Worm (Caenorhabditis elegans) whole organism, L1 larva: ENCODE results near the gene srh-223.

Experiments
- C34B4.2 ChIP-seq: sonication (generic microtip); optimal IDR thresholded peaks from 2 replicates; lab custom pipeline; 2017; ENCODE audit warnings: mild to moderate bottlenecking, missing genetic modification characterization, missing compliant biosample characterization
- Y116A8C.19 ChIP-seq: sonication (generic microtip); optimal IDR thresholded peaks from 2 replicates; lab custom pipeline; 2016; ENCODE audit warnings: missing compliant biosample characterization, missing genetic modification characterization, borderline replicate concordance
- aly-2 ChIP-seq: fragments of 150-350 bp; optimal IDR thresholded peaks from 2 replicates; lab custom pipeline; 2014; ENCODE audit warnings: missing biosample characterization, missing genetic modification characterization
- ama-1 ChIP-seq: fragments of 150-350 bp; optimal IDR thresholded peaks from 2 replicates; lab custom pipeline; 2014
- ceh-8 ChIP-seq: fragments of 200-800 bp; sonication (Bioruptor generic); optimal IDR thresholded peaks from 2 replicates; lab custom pipeline; 2018; ENCODE audit warnings: mild to moderate bottlenecking, missing genetic modification characterization, moderate library complexity, missing compliant biosample characterization
- ceh-88 ChIP-seq: fragments of 200-800 bp; sonication (Bioruptor generic); IDR thresholded peaks from 2 replicates; pipeline ENCODE4 v1.3.6; 2022; ENCODE audit warnings: missing genetic modification characterization, missing compliant biosample characterization
- ceh-90 ChIP-seq: sonication (generic microtip); optimal IDR thresholded peaks from 2 replicates; lab custom pipeline; 2016; ENCODE audit warnings: missing genetic modification characterization, missing compliant biosample characterization
- ces-1 ChIP-seq: fragments of 150-350 bp; optimal IDR thresholded peaks from 2 replicates; lab custom pipeline; 2014; ENCODE audit warnings: missing biosample characterization, missing genetic modification reagents, missing genetic modification characterization
- dpl-1 ChIP-seq, 3 experiments: fragments of 150-350 bp in 2 of 3; sonication (generic microtip) in 1 of 3; optimal IDR thresholded peaks; 2 replicates each; lab custom pipeline; 2014 to 2017; ENCODE audit warnings: missing biosample characterization in 3 of 3, missing genetic modification characterization in 3 of 3, missing genetic modification reagents in 3 of 3
- egl-13 ChIP-seq: sonication (generic microtip); optimal IDR thresholded peaks from 2 replicates; lab custom pipeline; 2016; ENCODE audit warnings: missing genotype, missing genetic modification reagents, missing genetic modification characterization, missing compliant biosample characterization
- elt-2 ChIP-seq: sonication (generic microtip); optimal IDR thresholded peaks from 2 replicates; lab custom pipeline; 2016; ENCODE audit warnings: missing genetic modification characterization, mild to moderate bottlenecking, inconsistent platforms, missing compliant biosample characterization, missing genetic modification reagents
- elt-3 ChIP-seq, 6 experiments: fragments of 150-350 bp in 1 of 6; sonication (generic microtip); optimal IDR thresholded peaks; 2 replicates each; lab custom pipeline; 2017 to 2018; ENCODE audit warnings: missing biosample characterization in 6 of 6, missing genetic modification characterization in 6 of 6, inconsistent platforms in 1 of 6
- fkh-10 ChIP-seq: sonication (generic microtip); optimal IDR thresholded peaks from 2 replicates; lab custom pipeline; 2017; ENCODE audit warnings: missing biosample characterization, missing genetic modification reagents, missing genetic modification characterization
- fkh-8 ChIP-seq: sonication (generic microtip); optimal IDR thresholded peaks from 2 replicates; lab custom pipeline; 2016; ENCODE audit warnings: mild to moderate bottlenecking, missing genetic modification characterization, missing compliant biosample characterization
- hlh-17 ChIP-seq: fragments of 200-800 bp; sonication (Bioruptor generic); optimal IDR thresholded peaks from 2 replicates; lab custom pipeline; 2018; ENCODE audit warnings: missing genetic modification characterization, mild to moderate bottlenecking, missing compliant biosample characterization, moderate library complexity, borderline replicate concordance
- hlh-4 ChIP-seq: sonication (generic microtip); optimal IDR thresholded peaks from 2 replicates; lab custom pipeline; 2016; ENCODE audit warnings: mild to moderate bottlenecking, missing genetic modification characterization, missing compliant biosample characterization
- hpl-2 ChIP-seq: fragments of 150-350 bp; optimal IDR thresholded peaks from 2 replicates; lab custom pipeline; 2014; ENCODE audit warnings: missing biosample characterization, missing genetic modification reagents, missing genetic modification characterization
- irx-1 ChIP-seq: sonication (generic microtip); optimal IDR thresholded peaks from 2 replicates; lab custom pipeline; 2016; ENCODE audit warnings: missing genetic modification characterization, missing compliant biosample characterization
- jun-1 ChIP-seq: fragments of 150-350 bp; optimal IDR thresholded peaks from 2 replicates; lab custom pipeline; 2014; ENCODE audit warnings: missing biosample characterization, missing genetic modification reagents, missing genetic modification characterization
- lin-13 ChIP-seq: fragments of 150-350 bp; optimal IDR thresholded peaks from 2 replicates; lab custom pipeline; 2014; ENCODE audit warnings: missing biosample characterization, missing genetic modification reagents, missing genetic modification characterization
- lin-35 ChIP-seq, 2 experiments: fragments of 150-350 bp; optimal IDR thresholded peaks; 2 replicates each; lab custom pipeline; 2014; ENCODE audit warnings: missing biosample characterization in 2 of 2, missing genetic modification characterization in 2 of 2, missing genetic modification reagents in 2 of 2
- mep-1 ChIP-seq: fragments of 150-350 bp; optimal IDR thresholded peaks from 2 replicates; lab custom pipeline; 2014; ENCODE audit warnings: missing biosample characterization, missing genetic modification characterization
- nhr-11 ChIP-seq: fragments of 150-350 bp; optimal IDR thresholded peaks from 2 replicates; lab custom pipeline; 2014; ENCODE audit warnings: missing biosample characterization, missing genetic modification characterization
- nhr-19 ChIP-seq: fragments of 200-800 bp; sonication (Bioruptor generic); conservative IDR thresholded peaks from 2 replicates; pipeline ENCODE4 v1.3.6; 2022; ENCODE audit warnings: missing genetic modification characterization, missing compliant biosample characterization
- nhr-20 ChIP-seq: sonication (generic microtip); optimal IDR thresholded peaks from 2 replicates; lab custom pipeline; 2016; ENCODE audit warnings: mild to moderate bottlenecking, missing genetic modification characterization, missing compliant biosample characterization
- nhr-237 ChIP-seq: fragments of 150-350 bp; optimal IDR thresholded peaks from 2 replicates; lab custom pipeline; 2014; ENCODE audit warnings: missing biosample characterization, missing genetic modification characterization
- nhr-28 ChIP-seq: fragments of 150-350 bp; optimal IDR thresholded peaks from 2 replicates; lab custom pipeline; 2014; ENCODE audit warnings: missing biosample characterization, missing genetic modification characterization
- nhr-76 ChIP-seq: sonication (generic microtip); optimal IDR thresholded peaks from 2 replicates; lab custom pipeline; 2017; ENCODE audit warnings: missing biosample characterization, missing genetic modification characterization
- nhr-84 ChIP-seq: sonication (generic microtip); optimal IDR thresholded peaks from 2 replicates; lab custom pipeline; 2017; ENCODE audit warnings: missing biosample characterization, missing genetic modification characterization
- pqm-1 ChIP-seq: sonication (generic microtip); optimal IDR thresholded peaks from 3 replicates; lab custom pipeline; 2017; ENCODE audit warnings: missing biosample characterization, missing genetic modification characterization
- rnt-1 ChIP-seq: sonication (generic microtip); optimal IDR thresholded peaks from 2 replicates; lab custom pipeline; 2016; ENCODE audit warnings: mild to moderate bottlenecking, missing genetic modification characterization, moderate library complexity, missing compliant biosample characterization
- snpc-4 ChIP-seq: fragments of 150-350 bp; optimal IDR thresholded peaks from 2 replicates; lab custom pipeline; 2014; ENCODE audit warnings: missing biosample characterization, missing genetic modification characterization
- sptf-1 ChIP-seq: fragments of 150-350 bp; optimal IDR thresholded peaks from 2 replicates; lab custom pipeline; 2014; ENCODE audit warnings: missing biosample characterization, missing genetic modification characterization
- swsn-7 ChIP-seq: sonication (generic microtip); optimal IDR thresholded peaks from 2 replicates; lab custom pipeline; 2016; ENCODE audit warnings: missing genetic modification characterization, missing compliant biosample characterization
- tbx-2 ChIP-seq: sonication (generic microtip); optimal IDR thresholded peaks from 2 replicates; lab custom pipeline; 2016; ENCODE audit warnings: missing genetic modification characterization, missing compliant biosample characterization
- unc-130 ChIP-seq: fragments of 150-350 bp; optimal IDR thresholded peaks from 2 replicates; lab custom pipeline; 2017; ENCODE audit warnings: missing biosample characterization, missing genetic modification characterization, inconsistent platforms
- unc-30 ChIP-seq: sonication (generic microtip); optimal IDR thresholded peaks from 2 replicates; lab custom pipeline; 2017; ENCODE audit warnings: missing biosample characterization, missing genetic modification characterization
- unc-62 ChIP-seq: fragments of 150-350 bp; optimal IDR thresholded peaks from 2 replicates; lab custom pipeline; 2014; ENCODE audit warnings: missing biosample characterization, missing genetic modification reagents, missing genetic modification characterization
- unc-86 ChIP-seq: sonication (generic microtip); optimal IDR thresholded peaks from 2 replicates; lab custom pipeline; 2016; ENCODE audit warnings: missing genetic modification characterization, missing compliant biosample characterization
- vab-15 ChIP-seq: sonication (generic microtip); optimal IDR thresholded peaks from 2 replicates; lab custom pipeline; 2017; ENCODE audit warnings: missing genotype, mild to moderate bottlenecking, missing genetic modification characterization, missing compliant biosample characterization
- xbp-1 ChIP-seq: sonication (generic microtip); optimal IDR thresholded peaks from 2 replicates; lab custom pipeline; 2016; ENCODE audit warnings: missing genetic modification characterization, missing compliant biosample characterization
- zip-4 ChIP-seq: fragments of 200-800 bp; sonication (Bioruptor generic); optimal IDR thresholded peaks from 2 replicates; lab custom pipeline; 2018; ENCODE audit warnings: mild to moderate bottlenecking, missing genetic modification characterization, moderate library complexity, missing compliant biosample characterization
- ztf-11 ChIP-seq, 2 experiments: sonication (generic microtip); optimal IDR thresholded peaks; 2 replicates each; lab custom pipeline; 2016 to 2017; ENCODE audit warnings: missing genetic modification characterization in 2 of 2, missing biosample characterization in 1 of 2, missing compliant biosample characterization in 1 of 2

srh-223 gene

DNA sequence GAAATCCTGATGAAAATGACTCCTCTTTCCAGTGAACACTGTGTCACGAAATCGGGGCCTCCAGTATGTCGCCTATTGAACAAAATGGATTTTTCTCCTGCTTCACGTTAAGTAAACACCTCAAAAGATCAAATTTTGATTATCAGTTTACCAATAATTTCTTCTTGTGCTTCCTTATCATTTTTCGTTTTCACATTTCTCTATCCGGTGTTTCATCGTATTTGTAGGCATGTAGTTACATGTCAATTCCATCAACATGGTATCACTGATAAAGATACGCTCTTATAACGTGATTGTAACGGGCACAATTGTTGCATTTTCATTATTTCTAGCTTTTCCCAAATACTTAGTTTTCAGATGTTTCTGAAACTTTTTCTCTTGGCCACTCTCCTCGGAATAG lies 37.2 kb upstream of the srh-223 start, which contains the start of gene clec-72:
clec-72 (plus strand) TSS at position 358 of the 400 bp plus-strand sequence.
- TF ChIP-seq elt-2 (peak; percentile 98), Y116A8C.19 (no peak), unc-62 (no peak), xbp-1 (tag; lab: Kevin White, UChicago) (no peak), nhr-19 (no peak), sptf-1 (tag; lab: Kevin White, UChicago) (no peak), nhr-237 (no peak), ceh-88 (GFP tag; lab: Robert Waterston, UW) (no peak), ces-1 (GFP tag; lab: Kevin White, UChicago) (no peak), nhr-84 (tag; lab: Kevin White, UChicago) (no peak), jun-1 (peak; percentile 78), nhr-28 (tag; lab: Kevin White, UChicago) (no peak), lin-35 (GFP tag; optimal IDR thresholded peaks at IDR 0.05; lab: Kevin White, UChicago) (peak in 1 of 2 experiments; percentile 10), nhr-11 (tag; lab: Kevin White, UChicago) (no peak), hlh-17 (no peak), C34B4.2 (tag; lab: Kevin White, UChicago) (no peak), unc-86 (tag; lab: Kevin White, UChicago) (no peak), hpl-2 (GFP tag; lab: Kevin White, UChicago) (no peak), snpc-4 (tag; lab: Kevin White, UChicago) (no peak), swsn-7 (tag; lab: Kevin White, UChicago) (no peak), elt-3 (tag; optimal IDR thresholded peaks at IDR 0.05; lab: Kevin White, UChicago) (no peak), vab-15 (tag; lab: Kevin White, UChicago) (no peak), fkh-10 (GFP tag; lab: Kevin White, UChicago) (no peak), pqm-1 (tag; lab: Kevin White, UChicago) (peak; percentile 78), nhr-20 (tag; lab: Kevin White, UChicago) (peak; percentile 13), unc-30 (tag; lab: Kevin White, UChicago) (no peak)

DNA sequence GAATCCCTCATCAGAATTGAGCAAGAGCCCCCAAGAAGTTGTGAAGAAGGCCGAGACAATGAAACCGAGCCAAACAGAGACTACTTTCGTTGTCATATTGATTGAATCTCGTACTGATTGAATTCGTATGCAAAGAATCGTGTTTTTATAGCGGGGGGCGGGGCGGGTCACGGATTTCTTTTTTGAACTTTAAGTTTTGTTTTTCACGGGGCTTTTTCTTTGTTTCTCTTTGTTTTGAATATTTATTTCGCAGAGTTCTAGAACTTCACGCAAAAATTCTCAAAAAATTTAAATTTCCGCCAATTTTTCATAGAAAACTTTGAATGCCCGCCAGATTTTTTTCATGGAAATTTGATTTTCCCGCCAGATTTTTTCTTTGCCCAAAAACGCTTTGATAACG lies 25.6 kb upstream of the srh-223 start, which contains the start of gene clec-73:
clec-73 (minus strand) TSS at position 101 of the 400 bp plus-strand sequence.
- TF ChIP-seq hlh-4 (tag; lab: Kevin White, UChicago) (no peak), jun-1 (no peak), tbx-2 (tag; lab: Kevin White, UChicago) (no peak), egl-13 (tag; lab: Kevin White, UChicago) (no peak), C34B4.2 (tag; lab: Kevin White, UChicago) (no peak), snpc-4 (tag; lab: Kevin White, UChicago) (no peak), nhr-76 (tag; lab: Kevin White, UChicago) (no peak), irx-1 (tag; lab: Kevin White, UChicago) (no peak), unc-130 (no peak), rnt-1 (no peak), ceh-8 (no peak)

DNA sequence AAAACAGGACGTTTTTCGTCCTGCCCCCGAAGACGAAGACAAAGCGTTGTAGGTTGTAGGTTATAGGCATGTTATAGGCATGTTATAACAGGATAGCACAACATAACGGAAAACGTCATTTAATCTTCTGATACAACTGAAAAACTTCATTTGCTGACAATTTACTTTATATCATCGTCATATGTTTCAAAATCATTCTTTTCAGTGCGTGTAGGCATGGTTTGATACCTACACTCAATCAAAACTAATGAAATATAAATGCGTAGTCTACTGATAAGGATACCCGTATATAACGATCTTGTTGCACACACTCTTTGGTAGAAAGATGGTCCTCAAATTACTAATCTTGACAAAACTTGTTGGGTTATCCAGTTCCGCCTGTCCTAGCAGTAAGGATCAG lies 25.0 kb upstream of the srh-223 start, which contains the start of gene clec-74:
clec-74 (plus strand) TSS at position 301 of the 400 bp plus-strand sequence.
- TF ChIP-seq ama-1: no peak
- TF ChIP-seq unc-130: no peak
- no peak for TF ChIP-seq ceh-90 (tag; lab: Kevin White, UChicago)

DNA sequence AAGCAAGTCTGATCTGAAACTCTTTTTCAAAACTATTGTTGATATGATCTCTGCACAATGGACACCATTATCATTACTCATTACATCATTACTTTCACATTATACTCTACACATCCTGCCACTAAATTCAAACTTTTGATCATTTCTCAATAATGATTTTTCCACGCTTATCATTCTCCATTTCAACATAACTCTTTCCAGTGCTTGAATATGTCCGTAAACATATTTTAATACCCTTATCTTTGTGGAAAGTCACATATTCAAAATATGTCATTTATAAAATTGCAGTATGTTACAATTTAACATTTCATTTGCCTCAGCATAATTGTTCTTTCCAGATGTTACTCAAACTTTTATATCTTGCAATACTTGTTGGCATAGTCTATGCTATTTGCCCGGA lies 21.3 kb upstream of the srh-223 start, which contains the start of gene clec-75:
clec-75 (plus strand) TSS at position 339 of the 400 bp plus-strand sequence.
- TF ChIP-seq elt-2: peak; percentile 70
- no peak for TF ChIP-seq snpc-4 (tag; lab: Kevin White, UChicago)

DNA sequence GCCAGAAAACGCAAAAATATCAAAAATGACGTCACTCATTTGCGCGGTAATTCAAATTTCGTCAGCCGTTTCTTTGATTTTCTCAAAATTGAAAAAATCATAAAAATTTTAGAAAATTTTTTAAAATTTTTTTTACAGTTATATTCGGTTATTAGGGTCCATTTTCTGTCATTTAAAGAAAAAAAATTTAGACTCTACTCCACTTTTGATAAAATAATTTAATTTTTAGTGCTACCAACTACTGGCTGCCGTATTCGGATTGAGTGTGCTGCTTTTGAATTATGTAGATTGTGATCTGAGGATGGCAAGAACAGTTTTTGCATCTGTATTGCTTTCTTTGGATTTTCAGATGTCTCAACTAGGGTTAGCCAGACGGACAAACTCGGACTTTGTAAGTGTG lies 19.1 kb upstream of the srh-223 start, which contains the start of gene Y46C8AM.1:
Y46C8AM.1 (plus strand) TSS at position 301 of the 400 bp plus-strand sequence.
- TF ChIP-seq fkh-8 (tag; lab: Kevin White, UChicago) (no peak), ztf-11 (tag; optimal IDR thresholded peaks at IDR 0.05; lab: Kevin White, UChicago) (no peak), aly-2 (no peak), dpl-1 (GFP tag; optimal IDR thresholded peaks at IDR 0.05; lab: Kevin White, UChicago) (no peak), zip-4 (GFP tag; lab: Kevin White, UChicago) (no peak), mep-1 (tag; lab: Kevin White, UChicago) (no peak), lin-13 (GFP tag; lab: Kevin White, UChicago) (no peak)
- TF ChIP-seq, all 84 proteins: peak for 0
